Worm (Caenorhabditis elegans) whole organism, L1 larva: ENCODE measurements around the gene lin-15B.
A peak's percentile ranks its signal among the peaks of the same experiment; 100 is the strongest.

Source experiments
- C04F5.9 ChIP-seq: sonication (generic microtip); optimal IDR thresholded peaks from 2 replicates; lab custom pipeline; 2016; ENCODE audit warnings: missing genetic modification characterization, missing compliant biosample characterization
- C16A3.4 ChIP-seq: fragments of 150-350 bp; optimal IDR thresholded peaks from 2 replicates; lab custom pipeline; 2014; ENCODE audit warnings: missing biosample characterization, missing genetic modification characterization
- C34B4.2 ChIP-seq: sonication (generic microtip); optimal IDR thresholded peaks from 2 replicates; lab custom pipeline; 2017; ENCODE audit warnings: mild to moderate bottlenecking, missing genetic modification characterization, missing compliant biosample characterization
- Y116A8C.19 ChIP-seq: sonication (generic microtip); optimal IDR thresholded peaks from 2 replicates; lab custom pipeline; 2016; ENCODE audit warnings: missing compliant biosample characterization, missing genetic modification characterization, borderline replicate concordance
- aha-1 ChIP-seq: fragments of 150-350 bp; optimal IDR thresholded peaks from 2 replicates; lab custom pipeline; 2014; ENCODE audit warnings: missing biosample characterization, missing genetic modification characterization
- alr-1 ChIP-seq: fragments of 200-800 bp; sonication (Bioruptor generic); optimal IDR thresholded peaks from 2 replicates; lab custom pipeline; 2018; ENCODE audit warnings: borderline replicate concordance, mild to moderate bottlenecking, missing genetic modification characterization, missing compliant biosample characterization
- ama-1 ChIP-seq: fragments of 150-350 bp; optimal IDR thresholded peaks from 2 replicates; lab custom pipeline; 2014
- ceh-8 ChIP-seq: fragments of 200-800 bp; sonication (Bioruptor generic); optimal IDR thresholded peaks from 2 replicates; lab custom pipeline; 2018; ENCODE audit warnings: mild to moderate bottlenecking, missing genetic modification characterization, moderate library complexity, missing compliant biosample characterization
- ceh-88 ChIP-seq: fragments of 200-800 bp; sonication (Bioruptor generic); IDR thresholded peaks from 2 replicates; pipeline ENCODE4 v1.3.6; 2022; ENCODE audit warnings: missing genetic modification characterization, missing compliant biosample characterization
- ceh-90 ChIP-seq: sonication (generic microtip); optimal IDR thresholded peaks from 2 replicates; lab custom pipeline; 2016; ENCODE audit warnings: missing genetic modification characterization, missing compliant biosample characterization
- dpl-1 ChIP-seq, 3 experiments: fragments of 150-350 bp in 2 of 3; sonication (generic microtip) in 1 of 3; optimal IDR thresholded peaks; 2 replicates each; lab custom pipeline; 2014 to 2017; ENCODE audit warnings: missing biosample characterization in 3 of 3, missing genetic modification characterization in 3 of 3, missing genetic modification reagents in 3 of 3
- dsc-1 ChIP-seq: sonication (generic microtip); optimal IDR thresholded peaks from 2 replicates; lab custom pipeline; 2016; ENCODE audit warnings: mild to moderate bottlenecking, missing genetic modification characterization, missing compliant biosample characterization
- elt-2 ChIP-seq: sonication (generic microtip); optimal IDR thresholded peaks from 2 replicates; lab custom pipeline; 2016; ENCODE audit warnings: missing genetic modification characterization, mild to moderate bottlenecking, inconsistent platforms, missing compliant biosample characterization, missing genetic modification reagents
- fkh-10 ChIP-seq: sonication (generic microtip); optimal IDR thresholded peaks from 2 replicates; lab custom pipeline; 2017; ENCODE audit warnings: missing biosample characterization, missing genetic modification reagents, missing genetic modification characterization
- fos-1 ChIP-seq: fragments of 150-350 bp; optimal IDR thresholded peaks from 2 replicates; lab custom pipeline; 2014; ENCODE audit warnings: missing biosample characterization, missing genetic modification characterization
- grh-1 ChIP-seq: fragments of 200-800 bp; sonication (Bioruptor generic); IDR thresholded peaks from 2 replicates; pipeline ENCODE4 v1.3.6; 2022; ENCODE audit warnings: missing genetic modification reagents, missing genetic modification characterization, missing compliant biosample characterization
- hlh-17 ChIP-seq: fragments of 200-800 bp; sonication (Bioruptor generic); optimal IDR thresholded peaks from 2 replicates; lab custom pipeline; 2018; ENCODE audit warnings: missing genetic modification characterization, mild to moderate bottlenecking, missing compliant biosample characterization, moderate library complexity, borderline replicate concordance
- hpl-2 ChIP-seq: fragments of 150-350 bp; optimal IDR thresholded peaks from 2 replicates; lab custom pipeline; 2014; ENCODE audit warnings: missing biosample characterization, missing genetic modification reagents, missing genetic modification characterization
- irx-1 ChIP-seq: sonication (generic microtip); optimal IDR thresholded peaks from 2 replicates; lab custom pipeline; 2016; ENCODE audit warnings: missing genetic modification characterization, missing compliant biosample characterization
- isw-1 ChIP-seq: fragments of 200-800 bp; sonication (Bioruptor generic); IDR thresholded peaks from 2 replicates; pipeline ENCODE4 v1.3.6; 2022; ENCODE audit warnings: missing genetic modification characterization, missing compliant biosample characterization
- lin-13 ChIP-seq: fragments of 150-350 bp; optimal IDR thresholded peaks from 2 replicates; lab custom pipeline; 2014; ENCODE audit warnings: missing biosample characterization, missing genetic modification reagents, missing genetic modification characterization
- lin-14 ChIP-seq: fragments of 200-800 bp; sonication (Bioruptor generic); optimal IDR thresholded peaks from 2 replicates; lab custom pipeline; 2018; ENCODE audit warnings: mild to moderate bottlenecking, missing genetic modification characterization, moderate library complexity, missing compliant biosample characterization
- lin-15B ChIP-seq: fragments of 150-350 bp; sonication (generic microtip); optimal IDR thresholded peaks from 3 replicates; lab custom pipeline; 2014; ENCODE audit warnings: missing biosample characterization, missing genetic modification characterization
- lin-39 ChIP-seq: fragments of 150-350 bp; optimal IDR thresholded peaks from 2 replicates; lab custom pipeline; 2014; ENCODE audit warnings: missing biosample characterization, missing genetic modification reagents, missing genetic modification characterization
- lir-3 ChIP-seq: sonication (generic microtip); optimal IDR thresholded peaks from 2 replicates; lab custom pipeline; 2016; ENCODE audit warnings: mild to moderate bottlenecking, missing genetic modification characterization, moderate library complexity, missing compliant biosample characterization; ENCODE audit not compliant: poor library complexity
- lsy-2 ChIP-seq, 2 experiments: fragments of 150-350 bp; optimal IDR thresholded peaks; 2 replicates each; lab custom pipeline; 2014; ENCODE audit warnings: missing biosample characterization in 2 of 2, missing genetic modification characterization in 2 of 2
- mdl-1 ChIP-seq, 2 experiments: fragments of 150-350 bp; optimal IDR thresholded peaks; 2 replicates each; lab custom pipeline; 2014 to 2017; ENCODE audit warnings: missing biosample characterization in 2 of 2, missing genetic modification characterization in 2 of 2, inconsistent platforms in 1 of 2
- mef-2 ChIP-seq: fragments of 150-350 bp; optimal IDR thresholded peaks from 2 replicates; lab custom pipeline; 2014; ENCODE audit warnings: missing biosample characterization, missing genetic modification characterization
- mep-1 ChIP-seq: fragments of 150-350 bp; optimal IDR thresholded peaks from 2 replicates; lab custom pipeline; 2014; ENCODE audit warnings: missing biosample characterization, missing genetic modification characterization
- nhr-12 ChIP-seq: sonication (generic microtip); optimal IDR thresholded peaks from 2 replicates; lab custom pipeline; 2017; ENCODE audit warnings: missing biosample characterization, missing genetic modification characterization
- nhr-19 ChIP-seq: fragments of 200-800 bp; sonication (Bioruptor generic); conservative IDR thresholded peaks from 2 replicates; pipeline ENCODE4 v1.3.6; 2022; ENCODE audit warnings: missing genetic modification characterization, missing compliant biosample characterization
- nhr-237 ChIP-seq: fragments of 150-350 bp; optimal IDR thresholded peaks from 2 replicates; lab custom pipeline; 2014; ENCODE audit warnings: missing biosample characterization, missing genetic modification characterization
- nhr-28 ChIP-seq: fragments of 150-350 bp; optimal IDR thresholded peaks from 2 replicates; lab custom pipeline; 2014; ENCODE audit warnings: missing biosample characterization, missing genetic modification characterization
- nhr-47 ChIP-seq: sonication (generic microtip); optimal IDR thresholded peaks from 2 replicates; lab custom pipeline; 2016; ENCODE audit warnings: mild to moderate bottlenecking, missing genetic modification characterization, moderate library complexity, missing compliant biosample characterization
- nhr-77 ChIP-seq: fragments of 150-350 bp; optimal IDR thresholded peaks from 2 replicates; lab custom pipeline; 2014; ENCODE audit warnings: missing biosample characterization, missing genetic modification characterization
- nhr-84 ChIP-seq: sonication (generic microtip); optimal IDR thresholded peaks from 2 replicates; lab custom pipeline; 2017; ENCODE audit warnings: missing biosample characterization, missing genetic modification characterization
- nhr-85 ChIP-seq: sonication (generic microtip); peaks from one replicate; lab custom pipeline; 2016; ENCODE audit warnings: missing genetic modification characterization, inconsistent platforms, missing compliant biosample characterization
- pqm-1 ChIP-seq: sonication (generic microtip); optimal IDR thresholded peaks from 3 replicates; lab custom pipeline; 2017; ENCODE audit warnings: missing biosample characterization, missing genetic modification characterization
- snpc-4 ChIP-seq: fragments of 150-350 bp; optimal IDR thresholded peaks from 2 replicates; lab custom pipeline; 2014; ENCODE audit warnings: missing biosample characterization, missing genetic modification characterization
- sptf-1 ChIP-seq: fragments of 150-350 bp; optimal IDR thresholded peaks from 2 replicates; lab custom pipeline; 2014; ENCODE audit warnings: missing biosample characterization, missing genetic modification characterization
- swsn-7 ChIP-seq: sonication (generic microtip); optimal IDR thresholded peaks from 2 replicates; lab custom pipeline; 2016; ENCODE audit warnings: missing genetic modification characterization, missing compliant biosample characterization
- tbx-2 ChIP-seq: sonication (generic microtip); optimal IDR thresholded peaks from 2 replicates; lab custom pipeline; 2016; ENCODE audit warnings: missing genetic modification characterization, missing compliant biosample characterization
- tlp-1 ChIP-seq: fragments of 150-350 bp; optimal IDR thresholded peaks from 2 replicates; lab custom pipeline; 2014; ENCODE audit warnings: missing biosample characterization, missing genetic modification characterization
- unc-130 ChIP-seq: fragments of 150-350 bp; optimal IDR thresholded peaks from 2 replicates; lab custom pipeline; 2017; ENCODE audit warnings: missing biosample characterization, missing genetic modification characterization, inconsistent platforms
- unc-30 ChIP-seq: sonication (generic microtip); optimal IDR thresholded peaks from 2 replicates; lab custom pipeline; 2017; ENCODE audit warnings: missing biosample characterization, missing genetic modification characterization
- unc-62 ChIP-seq: fragments of 150-350 bp; optimal IDR thresholded peaks from 2 replicates; lab custom pipeline; 2014; ENCODE audit warnings: missing biosample characterization, missing genetic modification reagents, missing genetic modification characterization
- unc-98 ChIP-seq: fragments of 200-800 bp; sonication (Bioruptor generic); IDR thresholded peaks from 2 replicates; pipeline ENCODE4 v1.3.6; 2022; ENCODE audit warnings: missing genetic modification characterization, missing compliant biosample characterization
- vab-15 ChIP-seq: sonication (generic microtip); optimal IDR thresholded peaks from 2 replicates; lab custom pipeline; 2017; ENCODE audit warnings: missing genotype, mild to moderate bottlenecking, missing genetic modification characterization, missing compliant biosample characterization
- xbp-1 ChIP-seq: sonication (generic microtip); optimal IDR thresholded peaks from 2 replicates; lab custom pipeline; 2016; ENCODE audit warnings: missing genetic modification characterization, missing compliant biosample characterization
- zag-1 ChIP-seq: fragments of 150-350 bp; optimal IDR thresholded peaks from 2 replicates; lab custom pipeline; 2014; ENCODE audit warnings: missing biosample characterization, missing genetic modification characterization
- zip-4 ChIP-seq: fragments of 200-800 bp; sonication (Bioruptor generic); optimal IDR thresholded peaks from 2 replicates; lab custom pipeline; 2018; ENCODE audit warnings: mild to moderate bottlenecking, missing genetic modification characterization, moderate library complexity, missing compliant biosample characterization
- ztf-11 ChIP-seq, 2 experiments: sonication (generic microtip); optimal IDR thresholded peaks; 2 replicates each; lab custom pipeline; 2016 to 2017; ENCODE audit warnings: missing genetic modification characterization in 2 of 2, missing biosample characterization in 1 of 2, missing compliant biosample characterization in 1 of 2

Gene lin-15B

ce11 chrX:15741852-15742251 lies 15.9 kb downstream of the lin-15B start (continued):
- peak; percentile 55 for TF ChIP-seq swsn-7
- no peak for TF ChIP-seq C04F5.9 (tag; lab: Kevin White, UChicago)
- peak in 1 of 2 experiments; percentile 51 for TF ChIP-seq mdl-1 (tag; optimal IDR thresholded peaks at IDR 0.05; lab: Kevin White, UChicago)
- peak; percentile 63 for TF ChIP-seq nhr-19 (GFP tag; lab: Robert Waterston, UW)
- peak; percentile 24 for TF ChIP-seq irx-1 (tag; lab: Kevin White, UChicago)
- TF ChIP-seq snpc-4 (tag; lab: Kevin White, UChicago): peak; percentile 49
- TF ChIP-seq nhr-237: no peak
- no peak for TF ChIP-seq sptf-1 (tag; lab: Kevin White, UChicago)
- TF ChIP-seq alr-1 (tag; lab: Kevin White, UChicago): no peak
- TF ChIP-seq nhr-28: no peak
- no peak for TF ChIP-seq unc-30
- no peak for TF ChIP-seq pqm-1
- peak; percentile 65 for TF ChIP-seq nhr-85 (tag; lab: Kevin White, UChicago)
- TF ChIP-seq tbx-2 (tag; lab: Kevin White, UChicago): peak; percentile 68
- TF ChIP-seq unc-130 (tag; lab: Kevin White, UChicago): no peak
- TF ChIP-seq nhr-77 (tag; lab: Kevin White, UChicago): peak; percentile 44
- TF ChIP-seq nhr-84: no peak
- TF ChIP-seq C16A3.4 (tag; lab: Kevin White, UChicago): peak; percentile 50
- no peak for TF ChIP-seq unc-62 (GFP tag; lab: Kevin White, UChicago)
- no peak for TF ChIP-seq Y116A8C.19 (tag; lab: Kevin White, UChicago)
- TF ChIP-seq nhr-47 (tag; lab: Kevin White, UChicago): peak; percentile 74
- TF ChIP-seq lsy-2 (tag; optimal IDR thresholded peaks at IDR 0.05; lab: Kevin White, UChicago): peak; percentile 47 to 52
- TF ChIP-seq lin-13 (GFP tag; lab: Kevin White, UChicago): peak; percentile 22
- TF ChIP-seq mep-1 (tag; lab: Kevin White, UChicago): peak; percentile 47
- TF ChIP-seq dsc-1 (tag; lab: Kevin White, UChicago): peak; percentile 32
- TF ChIP-seq fkh-10: peak; percentile 36
- TF ChIP-seq ztf-11 (tag; optimal IDR thresholded peaks at IDR 0.05; lab: Kevin White, UChicago): no peak
- no peak for TF ChIP-seq ceh-88 (GFP tag; lab: Robert Waterston, UW)
- TF ChIP-seq xbp-1 (tag; lab: Kevin White, UChicago): peak; percentile 49
- TF ChIP-seq fos-1: no peak
- TF ChIP-seq elt-2 (tag; lab: Kevin White, UChicago): no peak
- TF ChIP-seq mef-2 (tag; lab: Kevin White, UChicago): no peak
- TF ChIP-seq vab-15 (tag; lab: Kevin White, UChicago): no peak
- peak; percentile 83 for TF ChIP-seq lin-15B (tag; lab: Kevin White, UChicago)
- TF ChIP-seq zip-4 (GFP tag; lab: Kevin White, UChicago): peak; percentile 25
- no peak for TF ChIP-seq tlp-1 (tag; lab: Kevin White, UChicago)
- no peak for TF ChIP-seq grh-1 (GFP tag; lab: Robert Waterston, UW)
- TF ChIP-seq ceh-8 (GFP tag; lab: Kevin White, UChicago): peak; percentile 74
- no peak for TF ChIP-seq unc-98
- TF ChIP-seq zag-1 (tag; lab: Kevin White, UChicago): no peak
- TF ChIP-seq ama-1 (lab: Kevin White, UChicago): no peak
- peak; percentile 77 for TF ChIP-seq lin-14
- peak; percentile 12; the same call in 1 of the 2 replicates for TF ChIP-seq isw-1 (GFP tag; lab: Robert Waterston, UW)
- TF ChIP-seq nhr-12 (tag; lab: Kevin White, UChicago): no peak
- TF ChIP-seq hpl-2 (GFP tag; lab: Kevin White, UChicago): no peak
- no peak for TF ChIP-seq lin-39
- no peak for TF ChIP-seq C34B4.2 (tag; lab: Kevin White, UChicago)
- no peak for TF ChIP-seq hlh-17 (GFP tag; lab: Kevin White, UChicago)
- TF ChIP-seq ceh-90: no peak
- no peak for TF ChIP-seq aha-1 (tag; lab: Kevin White, UChicago)
- TF ChIP-seq lir-3 (tag; lab: Kevin White, UChicago): peak; percentile 47
- TF ChIP-seq dpl-1 (GFP tag; optimal IDR thresholded peaks at IDR 0.05; lab: Kevin White, UChicago): peak in 1 of 3 experiments; percentile 18
